Fruit fly (Drosophila melanogaster) whole organism, embryonic: ENCODE results near the gene natalisin.

Experiments
- CG11456 ChIP-seq: fragments of 200-800 bp; sonication (Bioruptor generic); IDR thresholded peaks from 3 replicates; pipeline ENCODE4 v1.3.6; 2022; ENCODE audit warnings: missing biosample characterization, missing genetic modification characterization
- CG12299 ChIP-seq: fragments of 200-800 bp; sonication (Bioruptor generic); optimal IDR thresholded peaks from 2 replicates; lab custom pipeline; 2018; ENCODE audit warnings: missing biosample characterization, mild to moderate bottlenecking, missing genetic modification characterization
- CG15073 ChIP-seq: fragments of 200-800 bp; sonication (Bioruptor generic); optimal IDR thresholded peaks from 2 replicates; lab custom pipeline; 2016; ENCODE audit warnings: missing biosample characterization, missing genetic modification characterization
- CG1603 ChIP-seq: fragments of 200-800 bp; sonication (Bioruptor generic); optimal IDR thresholded peaks from 2 replicates; lab custom pipeline; 2019; ENCODE audit warnings: missing biosample characterization, mild to moderate bottlenecking, missing genetic modification characterization, moderate library complexity
- CG2712 ChIP-seq: fragments of 200-800 bp; optimal IDR thresholded peaks from 3 replicates; lab custom pipeline; 2019; ENCODE audit warnings: missing biosample characterization, mild to moderate bottlenecking, missing genetic modification characterization, moderate library complexity
- CG30431 ChIP-seq: fragments of 200-800 bp; sonication (Bioruptor generic); optimal IDR thresholded peaks from 2 replicates; lab custom pipeline; 2017; ENCODE audit warnings: missing biosample characterization, missing genetic modification characterization
- CG31441 ChIP-seq: fragments of 200-800 bp; sonication (Bioruptor generic); IDR thresholded peaks from 2 replicates; pipeline ENCODE4 v1.3.6; 2022; ENCODE audit warnings: missing biosample characterization, missing genetic modification characterization
- CG9797 ChIP-seq: fragments of 200-800 bp; sonication (Bioruptor generic); optimal IDR thresholded peaks from 3 replicates; lab custom pipeline; 2018; ENCODE audit warnings: missing biosample characterization, mild to moderate bottlenecking, missing genetic modification characterization
- E2f1 ChIP-seq: fragments of 200-800 bp; sonication (Bioruptor generic); IDR thresholded peaks from 2 replicates; pipeline ENCODE4 v1.3.6; 2022; ENCODE audit warnings: missing biosample characterization, missing genetic modification characterization
- Hr3 ChIP-seq: fragments of 200-800 bp; sonication (Bioruptor generic); optimal IDR thresholded peaks from 3 replicates; lab custom pipeline; 2016; ENCODE audit warnings: missing biosample characterization, missing genetic modification characterization
- Xbp1 ChIP-seq: fragments of 200-800 bp; sonication (Bioruptor generic); optimal IDR thresholded peaks from 3 replicates; lab custom pipeline; 2016; ENCODE audit warnings: missing biosample characterization, mild to moderate bottlenecking, missing genetic modification characterization
- jumu ChIP-seq: fragments of 200-800 bp; sonication (Bioruptor generic); optimal IDR thresholded peaks from 3 replicates; lab custom pipeline; 2016; ENCODE audit warnings: missing biosample characterization, missing genetic modification characterization
- unc-4 ChIP-seq: fragments of 200-800 bp; sonication (Bioruptor generic); IDR thresholded peaks from 2 replicates; pipeline ENCODE4 v1.3.6; 2022; ENCODE audit warnings: missing biosample characterization, missing genetic modification characterization; ENCODE audit not compliant: partially characterized antibody

The natalisin gene

DNA sequence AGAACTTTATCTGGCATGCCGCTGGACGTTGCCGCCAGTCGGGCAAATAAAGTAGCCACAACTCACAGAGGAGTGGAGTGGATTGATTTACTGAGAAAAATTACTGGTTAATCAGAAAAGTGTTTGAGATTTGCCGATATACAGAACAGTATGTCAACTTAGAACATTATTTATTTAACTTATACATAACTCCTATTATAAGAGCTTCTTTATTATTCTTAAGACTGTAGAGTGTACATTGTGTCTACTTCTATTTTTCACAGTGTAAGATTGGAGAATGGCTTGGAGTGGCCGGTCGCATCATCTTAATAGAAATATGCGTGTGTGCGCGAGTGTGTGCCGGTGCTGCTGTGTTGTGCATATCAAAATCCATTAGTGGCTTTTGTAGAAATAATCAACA, 52.2 kb downstream of the natalisin start (continued):
- TF ChIP-seq CG30431 (GFP tag; lab: Kevin White, UChicago) (peak; percentile 9), CG31441 (GFP tag; lab: Robert Waterston, UW) (peak; percentile 35; the same call in 1 of the 2 replicates), Hr3 (peak; percentile 31), CG1603 (tag; lab: Kevin White, UChicago) (peak; percentile 71), CG15073 (GFP tag; lab: Kevin White, UChicago) (no peak), Xbp1 (GFP tag; lab: Kevin White, UChicago) (peak; percentile 36), E2f1 (0 out of 2 replicates have a peak, but pooled peaks have one; percentile 23), unc-4 (no peak)

dm6 chr3R:14471426-14471825, 53.0 kb downstream of the natalisin start:
- TF ChIP-seq CG12299 (tag; lab: Kevin White, UChicago) (no peak), CG9797 (GFP tag; lab: Kevin White, UChicago) (no peak), jumu (GFP tag; lab: Kevin White, UChicago) (no peak), CG11456 (GFP tag; lab: Robert Waterston, UW) (no peak), CG2712 (tag; lab: Kevin White, UChicago) (no peak)
